Fruit fly (Drosophila melanogaster) whole organism, embryonic: ENCODE data around the gene Trm7-34.

ENCODE experiments used
- Abd-B ChIP-seq: fragments of 200-800 bp; sonication (Bioruptor generic); optimal IDR thresholded peaks from 2 replicates; lab custom pipeline; 2018; ENCODE audit warnings: missing biosample characterization, mild to moderate bottlenecking, missing genetic modification characterization, moderate library complexity
- B-H1 ChIP-seq: fragments of 200-800 bp; sonication (Bioruptor generic); IDR thresholded peaks from 3 replicates; pipeline ENCODE4 v1.3.6; 2022; ENCODE audit warnings: missing biosample characterization, missing genetic modification characterization
- Bteb2 ChIP-seq: fragments of 200-800 bp; sonication (Bioruptor generic); optimal IDR thresholded peaks from 2 replicates; lab custom pipeline; 2016; ENCODE audit warnings: missing biosample characterization, missing genetic modification characterization
- CG10366 ChIP-seq: fragments of 200-800 bp; sonication (Bioruptor generic); IDR thresholded peaks from 2 replicates; pipeline ENCODE4 v1.3.6; 2022; ENCODE audit warnings: missing biosample characterization, missing genetic modification characterization
- CG11093 ChIP-seq: fragments of 200-800 bp; sonication (Bioruptor generic); IDR thresholded peaks from 3 replicates; pipeline ENCODE4 v1.3.6; 2022; ENCODE audit warnings: missing biosample characterization, missing genetic modification characterization
- CG1233 ChIP-seq: fragments of 200-800 bp; sonication (Bioruptor generic); optimal IDR thresholded peaks from 4 replicates; lab custom pipeline; 2018; ENCODE audit warnings: missing biosample characterization, mild to moderate bottlenecking, missing genetic modification characterization
- CG13424 ChIP-seq: fragments of 200-800 bp; sonication (Bioruptor generic); optimal IDR thresholded peaks from 2 replicates; lab custom pipeline; 2019; ENCODE audit warnings: missing biosample characterization, mild to moderate bottlenecking, missing genetic modification characterization, moderate library complexity
- CG14050 ChIP-seq: fragments of 200-800 bp; sonication (Bioruptor generic); IDR thresholded peaks from 3 replicates; pipeline ENCODE4 v1.3.6; 2022; ENCODE audit warnings: missing biosample characterization, missing genetic modification characterization
- CG17361 ChIP-seq: fragments of 200-800 bp; sonication (Bioruptor generic); IDR thresholded peaks from 3 replicates; pipeline ENCODE4 v1.3.6; 2022; ENCODE audit warnings: missing biosample characterization, missing genetic modification characterization
- CG1792 ChIP-seq: fragments of 200-800 bp; sonication (Bioruptor generic); optimal IDR thresholded peaks from 2 replicates; lab custom pipeline; 2016; ENCODE audit warnings: missing biosample characterization, missing genetic modification characterization
- CG18764 ChIP-seq: fragments of 200-800 bp; sonication (Bioruptor generic); optimal IDR thresholded peaks from 3 replicates; lab custom pipeline; 2016; ENCODE audit warnings: missing biosample characterization, missing genetic modification characterization
- CG2120 ChIP-seq: fragments of 200-800 bp; sonication (Bioruptor generic); optimal IDR thresholded peaks from 3 replicates; lab custom pipeline; 2016; ENCODE audit warnings: missing biosample characterization, missing genetic modification characterization
- CG7786 ChIP-seq: fragments of 200-800 bp; sonication (Bioruptor generic); optimal IDR thresholded peaks from 2 replicates; lab custom pipeline; 2016; ENCODE audit warnings: missing biosample characterization, missing genetic modification characterization
- CG9817 ChIP-seq: fragments of 200-800 bp; sonication (Bioruptor generic); optimal IDR thresholded peaks from 2 replicates; lab custom pipeline; 2018; ENCODE audit warnings: missing biosample characterization, mild to moderate bottlenecking, missing genetic modification characterization, moderate library complexity
- Drgx ChIP-seq: fragments of 200-800 bp; sonication (Bioruptor generic); IDR thresholded peaks from 2 replicates; pipeline ENCODE4 v1.3.6; 2022; ENCODE audit warnings: missing biosample characterization, missing genetic modification characterization
- E2f2 ChIP-seq: fragments of 200-800 bp; sonication (Bioruptor generic); IDR thresholded peaks from 2 replicates; pipeline ENCODE4 v1.3.6; 2022; ENCODE audit warnings: missing biosample characterization, missing genetic modification characterization
- Fer1 ChIP-seq: fragments of 200-800 bp; sonication (Bioruptor generic); optimal IDR thresholded peaks from 2 replicates; lab custom pipeline; 2017; ENCODE audit warnings: missing biosample characterization, mild to moderate bottlenecking, missing genetic modification characterization
- NC2α ChIP-seq: fragments of 200-800 bp; sonication (Bioruptor generic); optimal IDR thresholded peaks from 2 replicates; lab custom pipeline; 2016; ENCODE audit warnings: missing biosample characterization, missing genetic modification characterization
- NFAT ChIP-seq: fragments of 200-800 bp; sonication (Bioruptor generic); IDR thresholded peaks from 2 replicates; pipeline ENCODE4 v1.3.6; 2022; ENCODE audit warnings: missing biosample characterization, missing genetic modification characterization
- PHDP ChIP-seq: fragments of 200-800 bp; sonication (Bioruptor generic); optimal IDR thresholded peaks from 3 replicates; lab custom pipeline; 2018; ENCODE audit warnings: missing biosample characterization, mild to moderate bottlenecking, missing genetic modification characterization, moderate library complexity
- Scr ChIP-seq: fragments of 200-800 bp; sonication (Bioruptor generic); IDR thresholded peaks from 2 replicates; pipeline ENCODE4 v1.3.6; 2022; ENCODE audit warnings: missing biosample characterization, missing genetic modification characterization; ENCODE audit not compliant: partially characterized antibody
- Six4 ChIP-seq: fragments of 200-800 bp; sonication (Bioruptor generic); optimal IDR thresholded peaks from 2 replicates; lab custom pipeline; 2016; ENCODE audit warnings: missing biosample characterization, missing genetic modification characterization
- Vsx1 ChIP-seq: fragments of 200-800 bp; sonication (Bioruptor generic); optimal IDR thresholded peaks from 2 replicates; lab custom pipeline; 2017; ENCODE audit warnings: missing biosample characterization, mild to moderate bottlenecking, missing genetic modification characterization, missing genetic modification reagents
- cwo ChIP-seq: fragments of 200-800 bp; sonication (Bioruptor generic); optimal IDR thresholded peaks from 3 replicates; lab custom pipeline; 2017; ENCODE audit warnings: missing biosample characterization, missing genetic modification characterization, mild to moderate bottlenecking, moderate library complexity, missing genetic modification reagents
- dm ChIP-seq: fragments of 200-800 bp; sonication (Bioruptor generic); optimal IDR thresholded peaks from 3 replicates; lab custom pipeline; 2016; ENCODE audit warnings: missing biosample characterization, missing genetic modification characterization
- fd102C ChIP-seq: fragments of 200-800 bp; sonication (Bioruptor generic); optimal IDR thresholded peaks from 2 replicates; lab custom pipeline; 2018; ENCODE audit warnings: missing biosample characterization, mild to moderate bottlenecking, missing genetic modification characterization, moderate library complexity
- fd64A ChIP-seq: fragments of 200-800 bp; sonication (Bioruptor generic); optimal IDR thresholded peaks from 3 replicates; lab custom pipeline; 2018; ENCODE audit warnings: missing biosample characterization, mild to moderate bottlenecking, missing genetic modification characterization
- fu2 ChIP-seq: fragments of 200-800 bp; sonication (Bioruptor generic); optimal IDR thresholded peaks from 2 replicates; lab custom pipeline; 2016; ENCODE audit warnings: missing biosample characterization, missing genetic modification characterization
- gem ChIP-seq: fragments of 200-800 bp; sonication (Bioruptor generic); optimal IDR thresholded peaks from 2 replicates; lab custom pipeline; 2019; ENCODE audit warnings: missing biosample characterization, mild to moderate bottlenecking, missing genetic modification characterization, moderate library complexity
- grn ChIP-seq: fragments of 200-800 bp; sonication (Bioruptor generic); optimal IDR thresholded peaks from 3 replicates; lab custom pipeline; 2017; ENCODE audit warnings: missing biosample characterization, missing genetic modification characterization
- ind ChIP-seq: fragments of 200-800 bp; sonication (Bioruptor generic); optimal IDR thresholded peaks from 3 replicates; lab custom pipeline; 2016; ENCODE audit warnings: missing biosample characterization, missing genetic modification characterization
- lab ChIP-seq: fragments of 200-800 bp; sonication (Bioruptor generic); optimal IDR thresholded peaks from 3 replicates; lab custom pipeline; 2017; ENCODE audit warnings: missing biosample characterization, missing genetic modification characterization, mild to moderate bottlenecking, moderate library complexity, missing genetic modification reagents
- lilli ChIP-seq: fragments of 200-800 bp; sonication (Bioruptor generic); optimal IDR thresholded peaks from 3 replicates; lab custom pipeline; 2016; ENCODE audit warnings: missing biosample characterization, missing genetic modification characterization
- luna ChIP-seq: fragments of 200-800 bp; sonication (Bioruptor generic); optimal IDR thresholded peaks from 2 replicates; lab custom pipeline; 2016; ENCODE audit warnings: missing biosample characterization, missing genetic modification characterization
- mld ChIP-seq: fragments of 200-800 bp; sonication (Bioruptor generic); IDR thresholded peaks from 3 replicates; pipeline ENCODE4 v1.3.6; 2022; ENCODE audit warnings: missing biosample characterization, missing genetic modification characterization; ENCODE audit not compliant: partially characterized antibody
- nerfin-2 ChIP-seq: fragments of 200-800 bp; sonication (Bioruptor generic); IDR thresholded peaks from 2 replicates; pipeline ENCODE4 v1.3.6; 2022; ENCODE audit warnings: missing biosample characterization, missing genetic modification characterization; ENCODE audit not compliant: partially characterized antibody
- oc ChIP-seq: fragments of 200-800 bp; sonication (Bioruptor generic); optimal IDR thresholded peaks from 2 replicates; lab custom pipeline; 2018; ENCODE audit warnings: missing biosample characterization, mild to moderate bottlenecking, missing genetic modification characterization, moderate library complexity
- pan ChIP-seq, 4 experiments: fragments of >200 bp in 3 of 4; fragments of 200-800 bp in 1 of 4; sonication (Bioruptor generic) in 1 of 4; optimal IDR thresholded peaks in 3 of 4; IDR thresholded peaks in 1 of 4; 2 replicates each; pipeline versions ENCODE4 v1.3.6 to Lab custom; 2017 to 2022; ENCODE audit warnings: missing biosample characterization in 2 of 4, missing genetic modification characterization in 2 of 4, mixed read lengths in 1 of 4
- psq ChIP-seq: fragments of 200-800 bp; sonication (Bioruptor generic); optimal IDR thresholded peaks from 2 replicates; lab custom pipeline; 2017; ENCODE audit warnings: missing biosample characterization, missing genetic modification characterization
- sens-2 ChIP-seq: fragments of 200-800 bp; sonication (Bioruptor generic); IDR thresholded peaks from 2 replicates; pipeline ENCODE4 v1.3.6; 2022; ENCODE audit warnings: missing biosample characterization, missing genetic modification characterization
- shn ChIP-seq: fragments of 200-800 bp; sonication (Bioruptor generic); optimal IDR thresholded peaks from 3 replicates; lab custom pipeline; 2016; ENCODE audit warnings: missing biosample characterization, missing genetic modification characterization
- sisA ChIP-seq: fragments of 200-800 bp; sonication (Bioruptor generic); IDR thresholded peaks from 2 replicates; pipeline ENCODE4 v1.3.6; 2022; ENCODE audit warnings: missing biosample characterization, missing genetic modification characterization
- so ChIP-seq: fragments of 200-800 bp; sonication (Bioruptor generic); IDR thresholded peaks from 3 replicates; pipeline ENCODE4 v1.3.6; 2022; ENCODE audit warnings: missing biosample characterization, missing genetic modification characterization
- sug ChIP-seq: fragments of 200-800 bp; optimal IDR thresholded peaks from 2 replicates; lab custom pipeline; 2019; ENCODE audit warnings: missing biosample characterization, mild to moderate bottlenecking, missing genetic modification characterization, moderate library complexity
- tin ChIP-seq: fragments of 200-800 bp; sonication (Bioruptor generic); optimal IDR thresholded peaks from 3 replicates; lab custom pipeline; 2016; ENCODE audit warnings: missing biosample characterization, missing genetic modification characterization
- tll ChIP-seq, 2 experiments: fragments of 200-800 bp in 1 of 2; fragments of >200 bp in 1 of 2; sonication (Bioruptor generic) in 1 of 2; optimal IDR thresholded peaks; 2 replicates each; lab custom pipeline; 2017 to 2019; ENCODE audit warnings: missing biosample characterization in 2 of 2, missing genetic modification characterization in 2 of 2, mild to moderate bottlenecking in 1 of 2, moderate library complexity in 1 of 2
- vfl ChIP-seq: fragments of 200-800 bp; sonication (Bioruptor generic); optimal IDR thresholded peaks from 2 replicates; lab custom pipeline; 2016; ENCODE audit warnings: missing biosample characterization, missing genetic modification characterization
- wek ChIP-seq: fragments of 200-800 bp; sonication (Bioruptor generic); optimal IDR thresholded peaks from 3 replicates; lab custom pipeline; 2018; ENCODE audit warnings: missing biosample characterization, mild to moderate bottlenecking, missing genetic modification characterization, moderate library complexity
- zen ChIP-seq: fragments of 200-800 bp; sonication (Bioruptor generic); optimal IDR thresholded peaks from 3 replicates; lab custom pipeline; 2018; ENCODE audit warnings: missing biosample characterization, mild to moderate bottlenecking, missing genetic modification characterization, moderate library complexity

Gene Trm7-34

DNA sequence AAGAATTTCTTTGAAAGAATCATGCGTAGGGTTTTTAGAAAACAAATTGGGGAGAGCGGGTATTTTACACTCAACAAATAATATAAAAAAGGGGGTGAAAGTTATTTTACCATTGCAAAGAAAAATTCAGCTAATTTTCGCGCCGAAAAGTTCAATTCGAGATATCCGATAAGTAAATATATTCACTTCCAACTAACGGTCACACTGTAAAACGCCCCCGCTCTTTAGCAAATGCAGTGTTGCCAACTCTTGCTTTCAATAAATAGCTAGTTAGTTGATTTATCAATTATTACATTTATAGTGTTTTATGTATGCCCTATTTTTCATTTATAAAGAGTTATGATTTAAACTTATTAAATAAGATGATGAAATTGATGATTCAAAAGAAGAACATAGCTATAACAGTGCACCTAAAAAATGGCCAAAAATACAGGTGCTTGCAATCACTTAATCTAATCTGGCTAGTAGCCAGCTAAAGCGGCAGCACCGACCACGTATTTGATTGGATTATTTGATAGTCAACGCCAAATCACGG, 4.6 kb upstream of the Trm7-34 start, which contains the start of gene meigo (continued):
- TF ChIP-seq tll (GFP tag; optimal IDR thresholded peaks at IDR 0.05; lab: Kevin White, UChicago) (peak; percentile 31 to 56), lilli (GFP tag; lab: Kevin White, UChicago) (peak; percentile 84), CG13424 (peak; percentile 76), Vsx1 (no peak), CG1233 (GFP tag; lab: Kevin White, UChicago) (peak; percentile 47), CG10366 (GFP tag; lab: Robert Waterston, UW) (peak; percentile 39; the same call in 1 of the 2 replicates), ind (GFP tag; lab: Kevin White, UChicago) (peak; percentile 70), luna (GFP tag; lab: Kevin White, UChicago) (no peak), shn (peak; percentile 6), nerfin-2 (GFP tag; lab: Robert Waterston, UW) (no peak), sug (tag; lab: Kevin White, UChicago) (peak; percentile 90), gem (tag; lab: Kevin White, UChicago) (peak; percentile 82), CG1792 (peak; percentile 31), CG14050 (GFP tag; lab: Robert Waterston, UW) (peak; percentile 43; the same call in 1 of the 3 replicates), psq (GFP tag; lab: Kevin White, UChicago) (no peak), fd102C (GFP tag; lab: Kevin White, UChicago) (no peak), E2f2 (peak; percentile 91), CG11093 (GFP tag; lab: Robert Waterston, UW) (peak; percentile 28; the same call in 1 of the 3 replicates), CG9817 (tag; lab: Kevin White, UChicago) (peak; percentile 79), Bteb2 (peak; percentile 35), vfl (GFP tag; lab: Kevin White, UChicago) (peak; percentile 66), B-H1 (GFP tag; lab: Robert Waterston, UW) (peak; percentile 45; the same call in 2 of the 3 replicates), lab (GFP tag; lab: Kevin White, UChicago) (no peak), zen (peak; percentile 75), Fer1 (peak; percentile 75), fd64A (no peak), sens-2 (GFP tag; lab: Robert Waterston, UW) (0 out of 2 replicates have a peak, but pooled peaks have one; percentile 33), CG18764 (GFP tag; lab: Kevin White, UChicago) (peak; percentile 58), so (GFP tag; lab: Robert Waterston, UW) (0 out of 3 replicates have a peak, but pooled peaks have one; percentile 51), NC2α (GFP tag; lab: Kevin White, UChicago) (no peak), NFAT (GFP tag; lab: Robert Waterston, UW) (peak; percentile 70; the same call in 1 of the 2 replicates), Six4 (GFP tag; lab: Kevin White, UChicago) (peak; percentile 46), sisA (GFP tag; lab: Robert Waterston, UW) (peak; percentile 32; the same call in 1 of the 2 replicates), CG2120 (GFP tag; lab: Kevin White, UChicago) (peak; percentile 87), grn (peak; percentile 99), wek (no peak), mld (GFP tag; lab: Robert Waterston, UW) (no peak), tin (peak; percentile 54), oc (tag; lab: Kevin White, UChicago) (no peak), Scr (GFP tag; lab: Robert Waterston, UW) (0 out of 2 replicates have a peak, but pooled peaks have one; percentile 18), Drgx (GFP tag; lab: Robert Waterston, UW) (no peak; the same call in 1 of the 2 replicates), fu2 (GFP tag; lab: Kevin White, UChicago) (peak; percentile 53), CG17361 (GFP tag; lab: Robert Waterston, UW) (peak; percentile 84), PHDP (tag; lab: Kevin White, UChicago) (peak; percentile 64), pan (optimal IDR thresholded peaks at IDR 0.05; lab: Kevin White, UChicago) (no peak), pan (GFP tag; optimal IDR thresholded peaks at IDR 0.05 in 1 of 2, IDR thresholded peaks at IDR 0.05 in 1 of 2) (peak in 1 of 2 experiments; percentile 60), cwo (GFP tag; lab: Kevin White, UChicago) (peak; percentile 14), Abd-B (GFP tag; lab: Kevin White, UChicago) (peak; percentile 90), CG7786 (GFP tag; lab: Kevin White, UChicago) (peak; percentile 46), dm (peak; percentile 32)
